Worm (Caenorhabditis elegans) whole organism, L4/young adult: Measurements from ENCODE around the gene alg-4.

Experiments used
- W03F9.2 ChIP-seq: fragments of 150-350 bp; optimal IDR thresholded peaks from 2 replicates; lab custom pipeline; 2014; ENCODE audit warnings: missing biosample characterization, missing genetic modification characterization
- dao-5 ChIP-seq: sonication (generic microtip); optimal IDR thresholded peaks from 2 replicates; lab custom pipeline; 2016; ENCODE audit warnings: missing genotype, missing genetic modification characterization, moderate library complexity, missing compliant biosample characterization
- him-1 ChIP-seq: sonication (generic microtip); optimal IDR thresholded peaks from 2 replicates; lab custom pipeline; 2016; ENCODE audit warnings: missing genotype, missing genetic modification reagents, missing genetic modification characterization, missing compliant biosample characterization

DNA sequence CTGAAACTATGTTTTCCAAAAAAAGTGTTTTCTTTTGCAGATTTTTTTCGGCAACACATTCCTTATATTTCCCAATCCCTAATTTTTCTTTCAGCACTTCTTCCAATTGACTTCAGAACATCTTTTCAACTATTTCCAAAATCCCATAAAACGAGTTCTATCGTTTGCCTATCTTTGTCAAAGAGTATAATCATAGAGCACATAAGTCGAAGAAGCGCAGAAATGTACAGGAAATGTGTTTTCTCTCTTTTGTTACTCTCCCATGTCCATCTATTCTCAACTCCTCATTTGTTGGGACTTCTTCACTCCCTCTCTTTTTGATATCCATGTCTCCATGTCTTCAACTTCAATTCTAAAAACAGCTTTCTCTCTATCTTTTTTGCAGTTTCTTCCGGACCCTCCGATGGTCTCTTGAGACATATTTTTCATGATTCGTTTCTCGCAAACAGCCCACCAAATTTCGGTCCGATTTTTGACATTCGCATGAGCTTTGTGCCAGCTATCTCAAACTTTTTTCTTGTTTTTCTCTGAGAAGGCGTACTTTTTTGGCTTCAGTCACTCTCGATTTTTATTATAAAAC, 30.9 kb downstream of the alg-4 start, which contains the start of gene twk-48:
- TF ChIP-seq W03F9.2 (no peak), him-1 (no peak), dao-5 (no peak)
